Worm (Caenorhabditis elegans) whole organism, L2 larva: Measurements from ENCODE around the gene F08F8.9.
A peak's percentile ranks its signal among the peaks of the same experiment; 100 is the strongest.

Source experiments
- C34F6.9 ChIP-seq: fragments of 150-350 bp; optimal IDR thresholded peaks from 2 replicates; lab custom pipeline; 2014; ENCODE audit warnings: missing biosample characterization, missing genetic modification characterization
- F13H6.1 ChIP-seq: sonication (generic microtip); optimal IDR thresholded peaks from 2 replicates; lab custom pipeline; 2016; ENCODE audit warnings: missing genetic modification characterization, missing compliant biosample characterization
- R02D3.7 ChIP-seq: fragments of 150-350 bp; optimal IDR thresholded peaks from 2 replicates; lab custom pipeline; 2014; ENCODE audit warnings: missing biosample characterization, missing genetic modification characterization
- Y55F3AM.14 ChIP-seq: fragments of 200-800 bp; sonication (Bioruptor generic); optimal IDR thresholded peaks from 2 replicates; lab custom pipeline; 2018; ENCODE audit warnings: mild to moderate bottlenecking, missing genetic modification characterization, missing compliant biosample characterization
- ZK546.5 ChIP-seq: sonication (generic microtip); optimal IDR thresholded peaks from 2 replicates; lab custom pipeline; 2017; ENCODE audit warnings: missing biosample characterization, missing genetic modification characterization
- alr-1 ChIP-seq: fragments of 150-350 bp; optimal IDR thresholded peaks from 2 replicates; lab custom pipeline; 2014; ENCODE audit warnings: missing biosample characterization, missing genetic modification characterization
- aly-2 ChIP-seq: fragments of 150-350 bp; optimal IDR thresholded peaks from 2 replicates; lab custom pipeline; 2014; ENCODE audit warnings: missing biosample characterization, missing genetic modification characterization
- ama-1 ChIP-seq: fragments of 150-350 bp; optimal IDR thresholded peaks from 2 replicates; lab custom pipeline; 2018; ENCODE audit warnings: inconsistent platforms
- blmp-1 ChIP-seq: sonication (generic microtip); optimal IDR thresholded peaks from 2 replicates; lab custom pipeline; 2017; ENCODE audit warnings: missing genetic modification characterization, mild to moderate bottlenecking, missing compliant biosample characterization, antibody characterized with exemption, moderate library complexity; ENCODE audit not compliant: insufficient read depth
- ceh-16 ChIP-seq: fragments of 150-350 bp; optimal IDR thresholded peaks from 2 replicates; lab custom pipeline; 2014; ENCODE audit warnings: missing biosample characterization, missing genetic modification characterization
- ceh-82 ChIP-seq: fragments of 150-350 bp; optimal IDR thresholded peaks from 2 replicates; lab custom pipeline; 2014; ENCODE audit warnings: missing biosample characterization, missing genetic modification characterization
- crh-2 ChIP-seq: sonication (generic microtip); optimal IDR thresholded peaks from 2 replicates; lab custom pipeline; 2017; ENCODE audit warnings: missing biosample characterization, missing genetic modification characterization
- dmd-4 ChIP-seq: sonication (generic microtip); optimal IDR thresholded peaks from 2 replicates; lab custom pipeline; 2017; ENCODE audit warnings: missing biosample characterization, missing genetic modification characterization
- egl-27 ChIP-seq: sonication (generic microtip); optimal IDR thresholded peaks from 3 replicates; lab custom pipeline; 2017; ENCODE audit warnings: missing biosample characterization, missing genetic modification reagents, missing genetic modification characterization
- elt-1 ChIP-seq: fragments of 150-350 bp; optimal IDR thresholded peaks from 2 replicates; lab custom pipeline; 2014; ENCODE audit warnings: missing biosample characterization, missing genetic modification characterization
- elt-3 ChIP-seq: sonication (generic microtip); optimal IDR thresholded peaks from 2 replicates; lab custom pipeline; 2017; ENCODE audit warnings: missing biosample characterization, missing genetic modification characterization
- fos-1 ChIP-seq: fragments of 150-350 bp; optimal IDR thresholded peaks from 2 replicates; lab custom pipeline; 2014; ENCODE audit warnings: missing biosample characterization, missing genetic modification characterization
- gmeb-1 ChIP-seq: fragments of 150-350 bp; optimal IDR thresholded peaks from 2 replicates; lab custom pipeline; 2014; ENCODE audit warnings: missing biosample characterization, missing genetic modification characterization
- lin-11 ChIP-seq: fragments of 150-350 bp; sonication (generic microtip); optimal IDR thresholded peaks from 2 replicates; lab custom pipeline; 2014; ENCODE audit warnings: missing biosample characterization, missing genetic modification characterization, inconsistent platforms, mixed read lengths
- lin-13 ChIP-seq: fragments of 150-350 bp; optimal IDR thresholded peaks from 2 replicates; lab custom pipeline; 2014; ENCODE audit warnings: missing biosample characterization, missing genetic modification reagents, missing genetic modification characterization
- lin-39 ChIP-seq: fragments of 150-350 bp; optimal IDR thresholded peaks from 2 replicates; lab custom pipeline; 2014; ENCODE audit warnings: missing biosample characterization, missing genetic modification reagents, missing genetic modification characterization
- lsy-2 ChIP-seq, 2 experiments: fragments of 150-350 bp in 1 of 2; sonication (generic microtip) in 1 of 2; optimal IDR thresholded peaks; 2 replicates each; lab custom pipeline; 2014 to 2017; ENCODE audit warnings: missing biosample characterization in 2 of 2, missing genetic modification characterization in 2 of 2
- mab-5 ChIP-seq: fragments of 150-350 bp; optimal IDR thresholded peaks from 2 replicates; lab custom pipeline; 2014; ENCODE audit warnings: missing biosample characterization, missing genetic modification characterization
- mbf-1 ChIP-seq: sonication (generic microtip); optimal IDR thresholded peaks from 2 replicates; lab custom pipeline; 2017; ENCODE audit warnings: missing biosample characterization, missing genetic modification characterization
- mdl-1 ChIP-seq, 2 experiments: fragments of 150-350 bp in 1 of 2; sonication (generic microtip) in 1 of 2; optimal IDR thresholded peaks; 2 replicates each; lab custom pipeline; 2017; ENCODE audit warnings: missing biosample characterization in 2 of 2, missing genetic modification characterization in 2 of 2
- nhr-10 ChIP-seq: sonication (generic microtip); optimal IDR thresholded peaks from 2 replicates; lab custom pipeline; 2017; ENCODE audit warnings: missing biosample characterization, missing genetic modification characterization
- nhr-11 ChIP-seq: fragments of 150-350 bp; optimal IDR thresholded peaks from 2 replicates; lab custom pipeline; 2014; ENCODE audit warnings: missing biosample characterization, missing genetic modification characterization
- nhr-12 ChIP-seq: fragments of 150-350 bp; optimal IDR thresholded peaks from 2 replicates; lab custom pipeline; 2014; ENCODE audit warnings: missing biosample characterization, missing genetic modification characterization
- nhr-129 ChIP-seq: fragments of 150-350 bp; optimal IDR thresholded peaks from 2 replicates; lab custom pipeline; 2014; ENCODE audit warnings: missing biosample characterization, missing genetic modification characterization
- nhr-21 ChIP-seq: fragments of 150-350 bp; optimal IDR thresholded peaks from 2 replicates; lab custom pipeline; 2014; ENCODE audit warnings: missing biosample characterization, missing genetic modification characterization
- nhr-23 ChIP-seq: fragments of 150-350 bp; optimal IDR thresholded peaks from 2 replicates; lab custom pipeline; 2014; ENCODE audit warnings: missing biosample characterization, missing genetic modification reagents, missing genetic modification characterization
- nhr-237 ChIP-seq: fragments of 150-350 bp; optimal IDR thresholded peaks from 2 replicates; lab custom pipeline; 2014; ENCODE audit warnings: missing biosample characterization, missing genetic modification characterization
- nhr-25 ChIP-seq: fragments of 150-350 bp; sonication (generic microtip); optimal IDR thresholded peaks from 3 replicates; lab custom pipeline; 2014; ENCODE audit warnings: missing biosample characterization, missing genetic modification characterization
- nhr-6 ChIP-seq: fragments of 150-350 bp; optimal IDR thresholded peaks from 2 replicates; lab custom pipeline; 2014; ENCODE audit warnings: missing biosample characterization, missing genetic modification characterization
- nhr-77 ChIP-seq: fragments of 150-350 bp; optimal IDR thresholded peaks from 2 replicates; lab custom pipeline; 2014; ENCODE audit warnings: missing biosample characterization, missing genetic modification characterization
- peb-1 ChIP-seq: fragments of 150-350 bp; optimal IDR thresholded peaks from 2 replicates; lab custom pipeline; 2014; ENCODE audit warnings: missing biosample characterization, missing genetic modification characterization
- sem-4 ChIP-seq: fragments of 150-350 bp; optimal IDR thresholded peaks from 2 replicates; lab custom pipeline; 2014; ENCODE audit warnings: missing biosample characterization, missing genetic modification reagents, missing genetic modification characterization
- skn-1 ChIP-seq: sonication (generic microtip); optimal IDR thresholded peaks from 2 replicates; lab custom pipeline; 2017; ENCODE audit warnings: missing biosample characterization, missing genetic modification characterization
- sma-3 ChIP-seq: sonication (generic microtip); optimal IDR thresholded peaks from 2 replicates; lab custom pipeline; 2016; ENCODE audit warnings: missing genetic modification reagents, missing genetic modification characterization, missing compliant biosample characterization
- sma-9 ChIP-seq, 2 experiments: fragments of 150-350 bp in 1 of 2; sonication (generic microtip) in 1 of 2; optimal IDR thresholded peaks; 2 replicates each; lab custom pipeline; 2014 to 2016; ENCODE audit warnings: missing genetic modification characterization in 2 of 2, mild to moderate bottlenecking in 1 of 2, missing biosample characterization in 1 of 2, missing compliant biosample characterization in 1 of 2, missing genetic modification reagents in 1 of 2, moderate library complexity in 1 of 2
- snpc-4 ChIP-seq: fragments of 150-350 bp; optimal IDR thresholded peaks from 2 replicates; lab custom pipeline; 2014; ENCODE audit warnings: missing biosample characterization, missing genetic modification characterization
- unc-39 ChIP-seq: fragments of 150-350 bp; optimal IDR thresholded peaks from 2 replicates; lab custom pipeline; 2014; ENCODE audit warnings: missing biosample characterization, missing genetic modification characterization
- unc-55 ChIP-seq: fragments of 150-350 bp; sonication (generic microtip); optimal IDR thresholded peaks from 3 replicates; lab custom pipeline; 2014; ENCODE audit warnings: missing biosample characterization, missing genetic modification reagents, missing genetic modification characterization
- unc-62 ChIP-seq: fragments of 150-350 bp; optimal IDR thresholded peaks from 2 replicates; lab custom pipeline; 2014; ENCODE audit warnings: missing biosample characterization, missing genetic modification reagents, missing genetic modification characterization
- zag-1 ChIP-seq: fragments of 150-350 bp; optimal IDR thresholded peaks from 2 replicates; lab custom pipeline; 2014; ENCODE audit warnings: missing biosample characterization, missing genetic modification characterization
- ztf-1 ChIP-seq: fragments of 200-800 bp; sonication (Bioruptor generic); conservative IDR thresholded peaks from 2 replicates; pipeline ENCODE4 v1.3.6; 2022; ENCODE audit warnings: missing genetic modification characterization, missing compliant biosample characterization
- ztf-11 ChIP-seq: sonication (generic microtip); optimal IDR thresholded peaks from 2 replicates; lab custom pipeline; 2017; ENCODE audit warnings: missing biosample characterization, missing genetic modification characterization
- ztf-4 ChIP-seq: fragments of 150-350 bp; optimal IDR thresholded peaks from 2 replicates; lab custom pipeline; 2014; ENCODE audit warnings: missing biosample characterization, missing genetic modification characterization

Gene F08F8.9

DNA sequence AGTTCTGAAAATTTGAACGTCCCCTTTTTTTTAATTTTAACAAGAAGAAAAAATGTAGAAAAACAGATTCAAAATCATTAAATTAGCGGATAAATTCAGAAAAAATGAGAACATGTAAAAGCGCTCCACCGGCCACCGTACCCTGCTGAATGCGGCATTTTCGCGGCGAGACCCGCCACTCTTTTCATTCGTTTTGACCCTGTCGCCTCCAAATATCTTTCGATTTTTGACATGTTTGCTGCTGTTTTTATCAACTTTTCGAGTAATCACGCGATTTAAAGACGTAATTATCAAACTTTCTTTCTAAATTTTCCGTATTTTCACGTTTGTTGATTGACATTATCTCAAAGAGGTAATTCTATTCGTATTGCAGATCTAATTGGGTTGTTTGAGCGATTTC lies 17.6 kb downstream of the F08F8.9 start, which contains the start of gene gsp-2 (continued):
- no peak for TF ChIP-seq ztf-11
- no peak for TF ChIP-seq nhr-12 (tag; lab: Kevin White, UChicago)
- peak; percentile 87 for TF ChIP-seq unc-55
- TF ChIP-seq nhr-25 = peak; percentile 29
- TF ChIP-seq C34F6.9 (tag; lab: Kevin White, UChicago) = peak; percentile 81
- TF ChIP-seq ztf-1 (GFP tag; lab: Robert Waterston, UW) = no peak
- TF ChIP-seq nhr-23 (tag; lab: Kevin White, UChicago) = no peak
- peak; percentile 46 for TF ChIP-seq fos-1 (tag; lab: Kevin White, UChicago)
- TF ChIP-seq sma-9 (GFP tag; optimal IDR thresholded peaks at IDR 0.05; lab: Kevin White, UChicago) = peak; percentile 33
- no peak for TF ChIP-seq sma-9 (tag; optimal IDR thresholded peaks at IDR 0.05; lab: Kevin White, UChicago)
- no peak for TF ChIP-seq nhr-11
- TF ChIP-seq gmeb-1 (tag; lab: Kevin White, UChicago) = peak; percentile 71
- TF ChIP-seq, all 48 proteins: peak for 21

ce11 chrIII:7335220-7335619 lies 18.6 kb downstream of the F08F8.9 start, which contains the start of gene F56C9.10:
Gene F56C9.10 (minus strand): TSS chrIII:7335316.
- TF ChIP-seq skn-1 (tag; lab: Kevin White, UChicago) = peak; percentile 1
- TF ChIP-seq peb-1 (tag; lab: Kevin White, UChicago) = no peak
- TF ChIP-seq unc-55 = peak; percentile 72
- peak; percentile 63 for TF ChIP-seq Y55F3AM.14 (GFP tag; lab: Kevin White, UChicago)
- peak; percentile 63 for TF ChIP-seq egl-27 (tag; lab: Kevin White, UChicago)
- no peak for TF ChIP-seq ztf-11
- TF ChIP-seq nhr-23 (tag; lab: Kevin White, UChicago) = no peak
- TF ChIP-seq unc-39 (tag; lab: Kevin White, UChicago) = no peak
- TF ChIP-seq alr-1 (tag; lab: Kevin White, UChicago) = no peak
- peak; percentile 86 for TF ChIP-seq fos-1 (tag; lab: Kevin White, UChicago)
- no peak for TF ChIP-seq lin-39 (tag; lab: Kevin White, UChicago)
- TF ChIP-seq nhr-6 (tag; lab: Kevin White, UChicago) = peak; percentile 54
- TF ChIP-seq dmd-4 (tag; lab: Kevin White, UChicago) = no peak
- no peak for TF ChIP-seq aly-2 (tag; lab: Kevin White, UChicago)
- peak; percentile 66 for TF ChIP-seq ama-1 (lab: Kevin White, UChicago)
- TF ChIP-seq lsy-2 (tag; optimal IDR thresholded peaks at IDR 0.05; lab: Kevin White, UChicago) = peak; percentile 39 to 93
- no peak for TF ChIP-seq ceh-82 (tag; lab: Kevin White, UChicago)
- TF ChIP-seq R02D3.7 (tag; lab: Kevin White, UChicago) = no peak
- TF ChIP-seq crh-2 = peak; percentile 91
- no peak for TF ChIP-seq ztf-1 (GFP tag; lab: Robert Waterston, UW)
- peak; percentile 98 for TF ChIP-seq C34F6.9 (tag; lab: Kevin White, UChicago)
- TF ChIP-seq F13H6.1 (tag; lab: Kevin White, UChicago) = peak; percentile 85
- peak; percentile 35 for TF ChIP-seq mab-5
- TF ChIP-seq ZK546.5 (tag; lab: Kevin White, UChicago) = peak; percentile 54
- TF ChIP-seq elt-1 (tag; lab: Kevin White, UChicago) = no peak
- peak; percentile 98 for TF ChIP-seq nhr-129
- no peak for TF ChIP-seq ceh-16 (tag; lab: Kevin White, UChicago)
- TF ChIP-seq sem-4 = peak; percentile 83
- peak; percentile 99 for TF ChIP-seq blmp-1
- TF ChIP-seq elt-3 (tag; lab: Kevin White, UChicago) = no peak
- TF ChIP-seq unc-62 = peak; percentile 52
- peak; percentile 90 to 95 for TF ChIP-seq mdl-1 (tag; optimal IDR thresholded peaks at IDR 0.05; lab: Kevin White, UChicago)
- TF ChIP-seq nhr-11 = no peak
- peak; percentile 90 for TF ChIP-seq nhr-21 (tag; lab: Kevin White, UChicago)
- peak; percentile 92 for TF ChIP-seq nhr-25
- peak; percentile 88 for TF ChIP-seq sma-3 (GFP tag; lab: Kevin White, UChicago)
- peak; percentile 89 for TF ChIP-seq sma-9 (GFP tag; optimal IDR thresholded peaks at IDR 0.05; lab: Kevin White, UChicago)
- TF ChIP-seq sma-9 (tag; optimal IDR thresholded peaks at IDR 0.05; lab: Kevin White, UChicago) = no peak
- TF ChIP-seq nhr-12 (tag; lab: Kevin White, UChicago) = no peak
- TF ChIP-seq lin-13 (GFP tag; lab: Kevin White, UChicago) = peak; percentile 77
- no peak for TF ChIP-seq nhr-237
- TF ChIP-seq zag-1 (tag; lab: Kevin White, UChicago) = peak; percentile 84
- no peak for TF ChIP-seq mbf-1 (tag; lab: Kevin White, UChicago)
- peak; percentile 79 for TF ChIP-seq gmeb-1 (tag; lab: Kevin White, UChicago)
- TF ChIP-seq nhr-10 (tag; lab: Kevin White, UChicago) = no peak
- peak; percentile 92 for TF ChIP-seq ztf-4 (tag; lab: Kevin White, UChicago)
- no peak for TF ChIP-seq nhr-77 (tag; lab: Kevin White, UChicago)
- peak; percentile 30 for TF ChIP-seq snpc-4 (tag; lab: Kevin White, UChicago)
- peak; percentile 77 for TF ChIP-seq lin-11
- TF ChIP-seq, all 48 proteins: peak for 28
